5 fruit fly cellular contexts compared by ENCODE assay signal in the genomic region with DNA sequence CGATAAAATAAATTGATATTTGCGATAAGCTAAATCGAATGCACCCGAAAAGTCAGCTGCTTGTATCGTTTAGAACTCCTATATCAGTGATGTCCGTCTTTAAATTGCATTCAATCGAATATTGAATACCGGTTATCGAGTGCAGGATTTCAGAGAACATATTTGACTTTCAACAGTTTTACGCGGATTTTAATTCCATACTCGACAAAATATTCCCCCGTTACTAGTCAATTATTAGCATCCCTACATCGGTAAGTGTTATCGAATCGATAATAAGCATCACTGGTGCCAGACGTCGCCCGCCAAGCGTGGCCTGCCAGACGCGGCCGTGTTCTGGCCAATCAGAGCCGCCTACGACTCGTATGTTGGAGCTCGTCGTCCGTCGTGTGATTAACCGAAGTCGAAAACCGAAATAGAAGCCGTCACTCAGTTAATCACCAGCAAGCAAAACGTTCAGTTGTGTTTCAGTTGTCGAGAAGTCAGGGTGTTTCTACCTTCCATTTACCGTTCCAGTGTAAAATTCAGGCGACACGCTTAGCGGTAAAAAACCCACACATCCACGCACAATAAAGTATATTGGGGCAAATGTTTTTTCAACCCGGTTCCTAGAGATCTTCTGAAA.
TF ChIP-seq lines count a peak whose summit lies in the region.

Gene ctp, plus strand, starts transcription at position 23 of the 622 bp plus-strand sequence.

TF ChIP-seq in whole organism, adult, 20 proteins besides CTCF, POLR2A, EP300 and RAD21 (continued from another document):
- TF ChIP-seq CG33017 (tag; optimal IDR thresholded peaks at IDR 0.05; lab: Kevin White, UChicago) (peak; percentile 51), Hr96 (GFP tag; optimal IDR thresholded peaks at IDR 0.05; lab: Kevin White, UChicago) (peak; percentile 72), cic (GFP tag; optimal IDR thresholded peaks at IDR 0.05; lab: Kevin White, UChicago) (peak; percentile 29), CG11617 (GFP tag; optimal IDR thresholded peaks at IDR 0.05; lab: Kevin White, UChicago) (peak; percentile 53)

TF ChIP-seq in whole organism, embryonic, 481 proteins besides CTCF, POLR2A, EP300 and RAD21 (continued from another document and continues in another):
- peak; percentile 65; the same call in 2 of the 3 replicates for TF ChIP-seq Doc3 (GFP tag; IDR thresholded peaks at IDR 0.05; lab: Robert Waterston, UW; ENCODE audit: partially characterized antibody)
- peak; percentile 24 for TF ChIP-seq nmo (GFP tag; optimal IDR thresholded peaks at IDR 0.05; lab: Kevin White, UChicago)
- TF ChIP-seq CG16779 (GFP tag; IDR thresholded peaks at IDR 0.05; lab: Robert Waterston, UW), result no peak
- peak; percentile 48 for TF ChIP-seq CG4282 (GFP tag; optimal IDR thresholded peaks at IDR 0.05; lab: Kevin White, UChicago)
- TF ChIP-seq CG2202 (tag; optimal IDR thresholded peaks at IDR 0.05; lab: Kevin White, UChicago), result no peak
- TF ChIP-seq psq (GFP tag; optimal IDR thresholded peaks at IDR 0.05; lab: Kevin White, UChicago), result no peak
- TF ChIP-seq CG7839 (tag; optimal IDR thresholded peaks at IDR 0.05; lab: Kevin White, UChicago), result peak; percentile 29
- peak; percentile 15 for TF ChIP-seq CG10147 (GFP tag; optimal IDR thresholded peaks at IDR 0.05; lab: Kevin White, UChicago)
- no peak for TF ChIP-seq Dip2 (GFP tag; IDR thresholded peaks at IDR 0.05; lab: Robert Waterston, UW)
- TF ChIP-seq cas (GFP tag; IDR thresholded peaks at IDR 0.05; lab: Robert Waterston, UW), result no peak
- TF ChIP-seq Sox102F (GFP tag; optimal IDR thresholded peaks at IDR 0.05; lab: Kevin White, UChicago), result peak; percentile 21
- no peak for TF ChIP-seq dan (GFP tag; IDR thresholded peaks at IDR 0.05; lab: Robert Waterston, UW)
- TF ChIP-seq CHES-1-like (GFP tag; optimal IDR thresholded peaks at IDR 0.05; lab: Kevin White, UChicago), result no peak
- TF ChIP-seq twi (tag; optimal IDR thresholded peaks at IDR 0.05; lab: Kevin White, UChicago), result peak; percentile 21
- peak; percentile 35 for TF ChIP-seq eyg (GFP tag; optimal IDR thresholded peaks at IDR 0.05; lab: Kevin White, UChicago)
- peak; percentile 2 for TF ChIP-seq CG15696 (tag; optimal IDR thresholded peaks at IDR 0.05; lab: Kevin White, UChicago)
- TF ChIP-seq gfzf (GFP tag; optimal IDR thresholded peaks at IDR 0.05; lab: Kevin White, UChicago), result peak; percentile 33
- TF ChIP-seq Fer1 (GFP tag; optimal IDR thresholded peaks at IDR 0.05; lab: Kevin White, UChicago), result peak; percentile 52
- TF ChIP-seq CG9797 (GFP tag; optimal IDR thresholded peaks at IDR 0.05; lab: Kevin White, UChicago), result peak; percentile 11
- no peak for TF ChIP-seq CG1024 (GFP tag; IDR thresholded peaks at IDR 0.05; lab: Robert Waterston, UW)
- TF ChIP-seq Six4 (GFP tag; optimal IDR thresholded peaks at IDR 0.05; lab: Kevin White, UChicago), result no peak
- TF ChIP-seq pros (GFP tag; optimal IDR thresholded peaks at IDR 0.05; lab: Kevin White, UChicago), result no peak
- peak; percentile 40 for TF ChIP-seq CG12155 (GFP tag; optimal IDR thresholded peaks at IDR 0.05; lab: Kevin White, UChicago)
- no peak for TF ChIP-seq wor (GFP tag; IDR thresholded peaks at IDR 0.05; lab: Robert Waterston, UW)
- peak in 1 of 2 experiments; percentile 24 for TF ChIP-seq insv (GFP tag; optimal IDR thresholded peaks at IDR 0.05; lab: Kevin White, UChicago)
- no peak for TF ChIP-seq TFAM (GFP tag; optimal IDR thresholded peaks at IDR 0.05; lab: Kevin White, UChicago)
- peak; percentile 44 for TF ChIP-seq CG18599 (GFP tag; optimal IDR thresholded peaks at IDR 0.05; lab: Kevin White, UChicago)
- 0 out of 2 replicates have a peak, but pooled peaks have one; percentile 15 for TF ChIP-seq CG6689 (GFP tag; IDR thresholded peaks at IDR 0.05; lab: Robert Waterston, UW)
- TF ChIP-seq ATbp (GFP tag; optimal IDR thresholded peaks at IDR 0.05; lab: Kevin White, UChicago), result no peak
- peak; percentile 65 for TF ChIP-seq Ets65A (GFP tag; lab: Kevin White, UChicago)

TF ChIP-seq in whole organism, prepupa, 60 proteins besides CTCF, POLR2A, EP300 and RAD21 (continued from another document and continues in another):
- TF ChIP-seq CG6276 (GFP tag; optimal IDR thresholded peaks at IDR 0.05; lab: Kevin White, UChicago) (no peak), dsx (GFP tag; optimal IDR thresholded peaks at IDR 0.05; lab: Kevin White, UChicago; ENCODE audit: poor library complexity, severe bottlenecking) (peak; percentile 38), CG10669 (GFP tag; optimal IDR thresholded peaks at IDR 0.05; lab: Kevin White, UChicago) (no peak), acj6 (GFP tag; optimal IDR thresholded peaks at IDR 0.05; lab: Kevin White, UChicago) (peak; percentile 44), CG8319 (GFP tag; optimal IDR thresholded peaks at IDR 0.05; lab: Kevin White, UChicago) (peak; percentile 6), vri (GFP tag; optimal IDR thresholded peaks at IDR 0.05; lab: Kevin White, UChicago) (peak; percentile 60), CG34406 (GFP tag; optimal IDR thresholded peaks at IDR 0.05; lab: Kevin White, UChicago) (no peak), fkh (GFP tag; optimal IDR thresholded peaks at IDR 0.05; lab: Kevin White, UChicago) (no peak), CG16779 (tag; optimal IDR thresholded peaks at IDR 0.05; lab: Kevin White, UChicago) (peak; percentile 63), Hr38 (GFP tag; optimal IDR thresholded peaks at IDR 0.05; lab: Kevin White, UChicago) (no peak), fd85E (GFP tag; optimal IDR thresholded peaks at IDR 0.05; lab: Kevin White, UChicago) (peak; percentile 16), Sox15 (GFP tag; optimal IDR thresholded peaks at IDR 0.05; lab: Kevin White, UChicago) (no peak), CG1621 (tag; optimal IDR thresholded peaks at IDR 0.05; lab: Kevin White, UChicago) (no peak), cyc (GFP tag; optimal IDR thresholded peaks at IDR 0.05; lab: Kevin White, UChicago) (peak; percentile 18), CG9139 (GFP tag; optimal IDR thresholded peaks at IDR 0.05; lab: Kevin White, UChicago) (no peak), spab (GFP tag; optimal IDR thresholded peaks at IDR 0.05; lab: Kevin White, UChicago) (no peak), net (GFP tag; optimal IDR thresholded peaks at IDR 0.05; lab: Kevin White, UChicago) (peak; percentile 48), svp (GFP tag; lab: Kevin White, UChicago) (peak; percentile 67), CG8632 (GFP tag; optimal IDR thresholded peaks at IDR 0.05; lab: Kevin White, UChicago) (no peak), Gug (GFP tag; IDR thresholded peaks at IDR 0.05; lab: Robert Waterston, UW) (0 out of 2 replicates have a peak, but pooled peaks have one; percentile 10), CG6163 (GFP tag; IDR thresholded peaks at IDR 0.05; lab: Robert Waterston, UW) (peak; percentile 56; the same call in 1 of the 3 replicates), CG10631 (GFP tag; optimal IDR thresholded peaks at IDR 0.05; lab: Kevin White, UChicago) (peak; percentile 36), Blimp-1 (GFP tag; optimal IDR thresholded peaks at IDR 0.05; lab: Kevin White, UChicago) (no peak), OdsH (GFP tag; optimal IDR thresholded peaks at IDR 0.05; lab: Kevin White, UChicago) (peak; percentile 43), CG4318 (GFP tag; optimal IDR thresholded peaks at IDR 0.05; lab: Kevin White, UChicago) (no peak), Eip75B (GFP tag; optimal IDR thresholded peaks at IDR 0.05; lab: Kevin White, UChicago) (peak; percentile 6), CG8119 (GFP tag; IDR thresholded peaks at IDR 0.05; lab: Robert Waterston, UW) (0 out of 3 replicates have a peak, but pooled peaks have one; percentile 24), Hr4 (GFP tag; optimal IDR thresholded peaks at IDR 0.05; lab: Kevin White, UChicago) (peak; percentile 20), CG6854 (GFP tag; optimal IDR thresholded peaks at IDR 0.05; lab: Kevin White, UChicago) (peak; percentile 47), CG6792 (GFP tag; optimal IDR thresholded peaks at IDR 0.05; lab: Kevin White, UChicago) (peak; percentile 29), Eip78C (GFP tag; lab: Kevin White, UChicago) (peak; percentile 66)

TF ChIP-seq in whole organism, pupa, 21 proteins besides CTCF, POLR2A, EP300 and RAD21 (continued from another document):
- TF ChIP-seq CG32121 (GFP tag; IDR thresholded peaks at IDR 0.05; lab: Robert Waterston, UW) (peak; percentile 44; the same call in 1 of the 2 replicates), Ets98B (GFP tag; IDR thresholded peaks at IDR 0.05; lab: Robert Waterston, UW) (peak; percentile 53; the same call in 1 of the 2 replicates), CG13204 (GFP tag; optimal IDR thresholded peaks at IDR 0.05; lab: Kevin White, UChicago) (peak; percentile 31)

TF ChIP-seq in whole organism, wandering third instar larva, 38 proteins besides CTCF, POLR2A, EP300 and RAD21 (continued from another document):
- no peak for TF ChIP-seq Hr78 (GFP tag; optimal IDR thresholded peaks at IDR 0.05; lab: Kevin White, UChicago)
- peak; percentile 82 for TF ChIP-seq woc (GFP tag; optimal IDR thresholded peaks at IDR 0.05; lab: Kevin White, UChicago)
- peak in 1 of 2 experiments; percentile 60 for TF ChIP-seq foxo (GFP tag; optimal IDR thresholded peaks at IDR 0.05; lab: Kevin White, UChicago)
- peak; percentile 67 for TF ChIP-seq Hr83 (GFP tag; optimal IDR thresholded peaks at IDR 0.05; lab: Kevin White, UChicago; ENCODE audit: poor library complexity, severe bottlenecking)
- peak; percentile 63 for TF ChIP-seq h (GFP tag; optimal IDR thresholded peaks at IDR 0.05; lab: Kevin White, UChicago)
- peak in 1 of 2 experiments; percentile 40 for TF ChIP-seq dl (GFP tag; optimal IDR thresholded peaks at IDR 0.05; lab: Kevin White, UChicago; ENCODE audit: insufficient read depth in 1 of 2, partially characterized antibody in 2 of 2)
- peak; percentile 14 for TF ChIP-seq CG9705 (GFP tag; optimal IDR thresholded peaks at IDR 0.05; lab: Kevin White, UChicago)
- peak; percentile 77 for TF ChIP-seq Jra (GFP tag; optimal IDR thresholded peaks at IDR 0.05; lab: Kevin White, UChicago)
- peak; percentile 46 for TF ChIP-seq HLH106 (tag; optimal IDR thresholded peaks at IDR 0.05; lab: Kevin White, UChicago)
- TF ChIP-seq Abd-B (GFP tag; optimal IDR thresholded peaks at IDR 0.05; lab: Kevin White, UChicago), result no peak
- TF ChIP-seq jim (GFP tag; optimal IDR thresholded peaks at IDR 0.05; lab: Kevin White, UChicago), result no peak
- peak; percentile 12 for TF ChIP-seq sv (GFP tag; optimal IDR thresholded peaks at IDR 0.05; lab: Kevin White, UChicago)
- no peak for TF ChIP-seq sage (GFP tag; optimal IDR thresholded peaks at IDR 0.05; lab: Kevin White, UChicago)
- peak; percentile 75 for TF ChIP-seq Myc (optimal IDR thresholded peaks at IDR 0.05; lab: Kevin White, UChicago)
- TF ChIP-seq Vsx2 (GFP tag; optimal IDR thresholded peaks at IDR 0.05; lab: Kevin White, UChicago; ENCODE audit: partially characterized antibody), result no peak
- peak; percentile 65 for TF ChIP-seq br (GFP tag; optimal IDR thresholded peaks at IDR 0.05; lab: Kevin White, UChicago)
- peak; percentile 65 for TF ChIP-seq tai (GFP tag; optimal IDR thresholded peaks at IDR 0.05; lab: Kevin White, UChicago)
- TF ChIP-seq Dif (GFP tag; optimal IDR thresholded peaks at IDR 0.05; lab: Kevin White, UChicago; ENCODE audit: partially characterized antibody), result peak; percentile 76
